Worm (Caenorhabditis elegans): ENCODE results near the gene E02C12.19.

E02C12.19 gene

ce11 chrV:9376417-9376816, at the start of gene E02C12.19:
TSS of gene E02C12.19 (minus strand) at chrV:9376517.
- no peak for TF ChIP-seq ztf-11 (tag; optimal IDR thresholded peaks at IDR 0.05)
- no peak for TF ChIP-seq lsy-2 (tag; optimal IDR thresholded peaks at IDR 0.05)
- no peak for TF ChIP-seq Y55F3AM.14 (GFP tag; optimal IDR thresholded peaks at IDR 0.05)
- TF ChIP-seq elt-1 (tag; optimal IDR thresholded peaks at IDR 0.05), result no peak
- no peak for TF ChIP-seq crh-2 (tag; optimal IDR thresholded peaks at IDR 0.05)
- TF ChIP-seq snpc-4 (tag; optimal IDR thresholded peaks at IDR 0.05), result no peak
- no peak for TF ChIP-seq nhr-10 (tag; optimal IDR thresholded peaks at IDR 0.05)
- TF ChIP-seq mab-5 (tag; optimal IDR thresholded peaks at IDR 0.05), result no peak
- TF ChIP-seq R02D3.7 (tag; optimal IDR thresholded peaks at IDR 0.05), result no peak
- no peak for TF ChIP-seq elt-3 (tag; optimal IDR thresholded peaks at IDR 0.05)
- no peak for TF ChIP-seq unc-39 (tag; optimal IDR thresholded peaks at IDR 0.05)
- no peak for TF ChIP-seq sma-3 (GFP tag; optimal IDR thresholded peaks at IDR 0.05)
- no peak for TF ChIP-seq sem-4 (tag; optimal IDR thresholded peaks at IDR 0.05)
- TF ChIP-seq nhr-77 (tag; optimal IDR thresholded peaks at IDR 0.05), result no peak
- TF ChIP-seq lin-11 (tag; optimal IDR thresholded peaks at IDR 0.05), result no peak
- no peak for TF ChIP-seq blmp-1 (tag; optimal IDR thresholded peaks at IDR 0.05; ENCODE audit: insufficient read depth)
- no peak for TF ChIP-seq mbf-1 (tag; optimal IDR thresholded peaks at IDR 0.05)
- TF ChIP-seq F13H6.1 (tag; optimal IDR thresholded peaks at IDR 0.05), result no peak
- TF ChIP-seq lin-39 (tag; optimal IDR thresholded peaks at IDR 0.05), result no peak

ce11 chrV:9425593-9425992, 49.3 kb upstream of the E02C12.19 start, which contains the start of gene F36D4.5:
TSS of gene F36D4.5 (minus strand) at chrV:9425817.
- no peak for TF ChIP-seq lin-39 (tag; optimal IDR thresholded peaks at IDR 0.05)
- TF ChIP-seq crh-2 (tag; optimal IDR thresholded peaks at IDR 0.05), result no peak
- no peak for TF ChIP-seq lin-13 (GFP tag; optimal IDR thresholded peaks at IDR 0.05)
- no peak for TF ChIP-seq sem-4 (tag; optimal IDR thresholded peaks at IDR 0.05)
- no peak for TF ChIP-seq ceh-16 (tag; optimal IDR thresholded peaks at IDR 0.05)
- TF ChIP-seq lin-11 (tag; optimal IDR thresholded peaks at IDR 0.05), result no peak
- TF ChIP-seq ceh-82 (tag; optimal IDR thresholded peaks at IDR 0.05), result no peak
- no peak for TF ChIP-seq nhr-21 (tag; optimal IDR thresholded peaks at IDR 0.05)
- TF ChIP-seq ZK546.5 (tag; optimal IDR thresholded peaks at IDR 0.05), result no peak
- TF ChIP-seq Y55F3AM.14 (GFP tag; optimal IDR thresholded peaks at IDR 0.05), result no peak
- no peak for TF ChIP-seq alr-1 (tag; optimal IDR thresholded peaks at IDR 0.05)
- no peak for TF ChIP-seq elt-1 (tag; optimal IDR thresholded peaks at IDR 0.05)
- TF ChIP-seq elt-3 (tag; optimal IDR thresholded peaks at IDR 0.05), result no peak
- no peak for TF ChIP-seq nhr-11 (tag; optimal IDR thresholded peaks at IDR 0.05)
- no peak for TF ChIP-seq F13H6.1 (tag; optimal IDR thresholded peaks at IDR 0.05)
- no peak for TF ChIP-seq mab-5 (tag; optimal IDR thresholded peaks at IDR 0.05)
- no peak for TF ChIP-seq unc-39 (tag; optimal IDR thresholded peaks at IDR 0.05)
- no peak for TF ChIP-seq mdl-1 (tag; optimal IDR thresholded peaks at IDR 0.05)
- no peak for TF ChIP-seq egl-27 (tag; optimal IDR thresholded peaks at IDR 0.05)
- no peak for TF ChIP-seq snpc-4 (tag; optimal IDR thresholded peaks at IDR 0.05)
- TF ChIP-seq C34F6.9 (tag; optimal IDR thresholded peaks at IDR 0.05), result peak; percentile 65
- TF ChIP-seq fos-1 (tag; optimal IDR thresholded peaks at IDR 0.05), result no peak
- no peak for TF ChIP-seq peb-1 (tag; optimal IDR thresholded peaks at IDR 0.05)
- TF ChIP-seq skn-1 (tag; optimal IDR thresholded peaks at IDR 0.05), result no peak
- peak; percentile 39 for TF ChIP-seq sma-9 (GFP tag; optimal IDR thresholded peaks at IDR 0.05)
- TF ChIP-seq sma-9 (tag; optimal IDR thresholded peaks at IDR 0.05), result no peak
- no peak for TF ChIP-seq mbf-1 (tag; optimal IDR thresholded peaks at IDR 0.05)
- TF ChIP-seq R02D3.7 (tag; optimal IDR thresholded peaks at IDR 0.05), result no peak
- no peak for TF ChIP-seq nhr-237 (tag; optimal IDR thresholded peaks at IDR 0.05)
- no peak for TF ChIP-seq dmd-4 (tag; optimal IDR thresholded peaks at IDR 0.05)
- no peak for TF ChIP-seq ztf-4 (tag; optimal IDR thresholded peaks at IDR 0.05)
- no peak for TF ChIP-seq aly-2 (tag; optimal IDR thresholded peaks at IDR 0.05)
- peak; percentile 38 for TF ChIP-seq unc-55 (GFP tag; optimal IDR thresholded peaks at IDR 0.05)
- no peak for TF ChIP-seq ztf-11 (tag; optimal IDR thresholded peaks at IDR 0.05)
- no peak for TF ChIP-seq nhr-23 (tag; optimal IDR thresholded peaks at IDR 0.05)
- TF ChIP-seq nhr-6 (tag; optimal IDR thresholded peaks at IDR 0.05), result no peak
- TF ChIP-seq blmp-1 (tag; optimal IDR thresholded peaks at IDR 0.05; ENCODE audit: insufficient read depth), result no peak
- no peak for TF ChIP-seq ama-1 (optimal IDR thresholded peaks at IDR 0.05)
- TF ChIP-seq nhr-25 (tag; optimal IDR thresholded peaks at IDR 0.05), result peak; percentile 2
- no peak for TF ChIP-seq sma-3 (GFP tag; optimal IDR thresholded peaks at IDR 0.05)
- TF ChIP-seq ztf-1 (GFP tag; conservative IDR thresholded peaks at IDR 0.05), result no peak
- no peak for TF ChIP-seq unc-62 (GFP tag; optimal IDR thresholded peaks at IDR 0.05)
- peak; percentile 14 for TF ChIP-seq nhr-129 (tag; optimal IDR thresholded peaks at IDR 0.05)
- TF ChIP-seq nhr-12 (tag; optimal IDR thresholded peaks at IDR 0.05), result no peak
- TF ChIP-seq nhr-10 (tag; optimal IDR thresholded peaks at IDR 0.05), result no peak
- no peak for TF ChIP-seq zag-1 (tag; optimal IDR thresholded peaks at IDR 0.05)
- TF ChIP-seq gmeb-1 (tag; optimal IDR thresholded peaks at IDR 0.05), result no peak
- TF ChIP-seq lsy-2 (tag; optimal IDR thresholded peaks at IDR 0.05), result peak in 1 of 2 experiments; percentile 47
- no peak for TF ChIP-seq nhr-77 (tag; optimal IDR thresholded peaks at IDR 0.05)

All from whole organism, L2 larva.